Worm (Caenorhabditis elegans): ENCODE data around the gene Y67D8C.22.

Y67D8C.22 gene

DNA sequence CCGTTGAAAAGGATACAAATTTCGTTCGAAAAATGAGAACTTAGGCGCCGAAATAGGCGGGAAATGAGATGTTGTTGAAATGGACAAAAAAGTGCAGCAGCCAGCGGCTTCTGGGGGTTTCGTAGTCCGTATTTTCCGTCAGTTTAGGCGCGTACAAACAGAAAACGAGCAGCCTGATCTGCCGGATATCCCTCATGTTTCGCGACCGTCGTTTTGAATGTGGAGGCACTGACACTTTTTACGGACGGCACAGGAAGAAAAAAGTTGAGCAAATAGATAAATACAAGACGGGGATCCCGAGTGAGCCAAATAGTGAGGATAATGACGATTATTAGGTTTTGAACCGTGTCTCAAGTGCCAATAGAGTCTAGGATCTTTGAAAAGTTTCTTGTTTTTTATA is at the start of gene Y67D8C.22:
TSS of gene Y67D8C.22 (minus strand) at position 101 of the 400 bp plus-strand sequence.
- TF ChIP-seq W03F9.2 (tag; optimal IDR thresholded peaks at IDR 0.05) (no peak), dao-5 (tag; optimal IDR thresholded peaks at IDR 0.05) (no peak)

DNA sequence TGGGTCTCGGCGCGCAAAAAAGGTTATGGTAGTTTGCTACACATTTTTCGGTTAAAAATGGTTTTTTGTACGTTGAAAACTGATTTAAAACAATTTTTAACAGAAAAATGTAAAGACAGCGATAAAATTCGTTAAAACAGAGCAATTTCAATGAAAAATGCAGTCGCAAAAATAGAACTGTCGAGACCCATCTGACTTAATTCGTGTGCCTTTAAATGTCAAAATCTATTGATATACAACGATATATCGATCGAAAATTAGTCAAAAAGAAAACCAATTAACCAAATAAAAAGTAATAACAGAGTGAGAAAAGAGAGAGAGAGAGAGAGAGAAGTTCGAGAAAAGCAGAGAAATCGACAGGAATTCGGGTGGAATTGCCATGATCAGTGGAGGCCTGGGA is 45.0 kb upstream of the Y67D8C.22 start:
- TF ChIP-seq dao-5 (tag; optimal IDR thresholded peaks at IDR 0.05) = no peak
- no peak for TF ChIP-seq W03F9.2 (tag; optimal IDR thresholded peaks at IDR 0.05)
- no peak for TF ChIP-seq him-1 (tag; optimal IDR thresholded peaks at IDR 0.05)

DNA sequence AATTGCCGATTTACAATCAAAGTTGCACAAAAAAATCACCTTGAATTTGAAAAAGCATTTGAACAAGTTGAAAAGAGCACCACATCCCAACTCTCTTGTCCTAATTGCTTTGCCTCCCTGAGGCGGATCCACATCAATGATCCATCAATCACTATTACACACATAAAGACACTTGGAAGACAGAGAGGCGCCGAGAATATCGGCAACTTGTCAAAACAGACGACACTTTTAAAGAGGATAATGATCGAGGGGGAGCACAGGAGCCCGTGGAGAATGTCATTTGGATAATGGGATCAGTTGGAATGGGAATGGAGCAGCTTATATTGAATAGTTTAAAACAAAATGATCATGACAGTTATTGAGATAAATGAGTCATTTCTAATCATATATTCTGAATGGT is 25.1 kb upstream of the Y67D8C.22 start:
- TF ChIP-seq dao-5 (tag; optimal IDR thresholded peaks at IDR 0.05) = no peak
- no peak for TF ChIP-seq him-1 (tag; optimal IDR thresholded peaks at IDR 0.05)
- TF ChIP-seq W03F9.2 (tag; optimal IDR thresholded peaks at IDR 0.05) = no peak

DNA sequence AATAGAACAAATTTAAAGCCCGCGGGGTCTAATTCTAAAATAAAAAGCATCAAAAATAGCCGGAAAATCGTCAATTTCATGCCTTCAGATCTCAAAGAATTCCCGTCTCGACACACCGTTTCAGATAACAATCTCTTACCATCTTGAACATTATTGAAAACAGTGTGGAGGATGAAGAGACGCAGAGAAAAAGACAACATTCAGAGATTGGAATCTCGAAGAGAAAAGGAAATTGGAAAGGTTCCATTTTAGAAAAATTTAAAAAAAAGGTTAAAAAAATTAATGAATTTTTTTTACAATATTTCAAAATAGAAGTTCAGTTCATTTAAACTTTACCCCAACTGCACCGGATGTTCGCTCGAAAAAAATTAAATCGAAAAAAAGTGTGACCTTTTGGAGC is 20.9 kb upstream of the Y67D8C.22 start:
- TF ChIP-seq W03F9.2 (tag; optimal IDR thresholded peaks at IDR 0.05) = no peak
- TF ChIP-seq him-1 (tag; optimal IDR thresholded peaks at IDR 0.05) = no peak
- no peak for TF ChIP-seq dao-5 (tag; optimal IDR thresholded peaks at IDR 0.05)

DNA sequence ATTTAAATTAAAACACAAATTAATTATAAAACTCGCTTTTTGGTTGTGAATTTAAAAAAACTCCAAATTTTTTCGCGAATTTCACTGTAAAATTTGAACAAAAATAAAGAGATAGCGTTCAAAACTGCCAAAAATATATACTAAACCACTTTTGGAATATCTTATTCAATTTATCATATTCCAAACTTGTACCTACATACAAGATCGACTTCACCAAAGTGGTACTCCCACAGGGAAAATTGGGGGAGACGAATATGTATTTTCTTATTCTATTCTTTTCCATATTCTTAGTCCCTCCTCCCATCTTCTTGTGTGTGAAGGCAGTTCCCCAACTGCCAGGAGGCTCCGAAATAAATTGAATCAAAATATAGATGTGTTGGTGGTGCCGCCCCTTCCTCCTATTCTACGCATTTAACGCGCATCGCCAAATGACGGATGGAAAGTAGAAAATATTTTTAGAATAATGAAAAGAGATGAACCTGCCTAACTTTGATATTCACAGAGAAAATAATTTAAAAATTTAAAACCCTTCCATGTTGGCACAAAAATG is 20.0 kb upstream of the Y67D8C.22 start:
- TF ChIP-seq dao-5 (tag; optimal IDR thresholded peaks at IDR 0.05) (no peak), W03F9.2 (tag; optimal IDR thresholded peaks at IDR 0.05) (no peak), him-1 (tag; optimal IDR thresholded peaks at IDR 0.05) (no peak)

DNA sequence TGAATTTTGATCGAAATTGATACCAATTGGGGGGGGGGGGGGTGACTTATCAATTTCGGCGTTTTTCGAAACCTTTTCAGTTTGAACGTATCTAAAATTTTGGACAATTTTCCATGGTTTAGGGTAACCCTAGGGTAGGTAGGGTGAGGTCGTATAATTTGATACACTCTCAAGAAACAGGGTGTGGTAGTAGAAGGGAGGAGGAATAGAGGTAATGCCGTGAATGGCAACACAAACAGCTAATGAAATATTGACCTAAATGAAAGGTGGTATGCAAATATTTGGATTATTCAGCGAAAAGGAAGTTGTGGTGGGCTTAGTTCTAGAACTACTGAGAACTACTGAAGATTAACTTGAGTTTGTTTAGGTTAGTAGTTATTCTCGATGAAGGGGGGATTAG is 16.9 kb upstream of the Y67D8C.22 start:
- TF ChIP-seq W03F9.2 (tag; optimal IDR thresholded peaks at IDR 0.05) = no peak

DNA sequence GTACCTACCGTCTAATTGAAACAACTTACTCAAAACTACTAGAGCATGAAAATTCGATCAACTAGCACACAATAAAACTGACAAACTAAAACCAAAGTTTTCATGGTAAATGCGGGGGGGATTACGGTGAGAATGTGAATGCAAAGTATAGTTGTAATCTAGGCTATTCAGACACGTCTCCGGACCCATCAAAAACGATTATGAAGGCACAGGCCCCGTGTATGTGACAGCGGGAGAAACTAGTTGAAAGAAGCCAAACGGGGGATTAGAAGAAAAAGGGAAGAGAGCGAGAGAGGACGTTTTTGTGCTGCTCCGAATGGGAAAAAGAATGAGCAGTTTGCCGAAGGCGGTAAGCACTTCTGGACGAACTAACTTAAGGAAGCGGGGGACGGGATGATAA is 15.0 kb upstream of the Y67D8C.22 start:
- TF ChIP-seq W03F9.2 (tag; optimal IDR thresholded peaks at IDR 0.05) (no peak), him-1 (tag; optimal IDR thresholded peaks at IDR 0.05) (no peak), dao-5 (tag; optimal IDR thresholded peaks at IDR 0.05) (no peak)

DNA sequence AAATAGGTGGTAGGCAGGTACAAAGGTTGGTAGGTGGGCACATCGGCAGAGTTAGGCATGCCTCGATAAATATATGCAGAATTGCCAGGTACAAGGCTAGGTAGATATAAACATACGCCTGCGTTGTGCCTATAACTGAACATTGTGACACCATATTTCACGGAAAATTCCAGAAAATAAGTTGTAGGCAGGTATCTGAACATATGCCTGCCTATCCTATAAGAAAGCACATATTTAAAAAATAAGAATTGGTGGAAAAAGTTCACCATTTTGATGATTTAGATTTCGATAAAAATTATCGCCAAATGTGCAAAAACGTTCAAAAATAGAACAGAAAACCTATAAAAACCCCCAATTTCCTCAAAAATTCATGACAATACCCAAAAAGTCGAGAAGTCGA is 13.5 kb upstream of the Y67D8C.22 start:
- TF ChIP-seq W03F9.2 (tag; optimal IDR thresholded peaks at IDR 0.05) (no peak), him-1 (tag; optimal IDR thresholded peaks at IDR 0.05) (no peak), dao-5 (tag; optimal IDR thresholded peaks at IDR 0.05) (no peak)

DNA sequence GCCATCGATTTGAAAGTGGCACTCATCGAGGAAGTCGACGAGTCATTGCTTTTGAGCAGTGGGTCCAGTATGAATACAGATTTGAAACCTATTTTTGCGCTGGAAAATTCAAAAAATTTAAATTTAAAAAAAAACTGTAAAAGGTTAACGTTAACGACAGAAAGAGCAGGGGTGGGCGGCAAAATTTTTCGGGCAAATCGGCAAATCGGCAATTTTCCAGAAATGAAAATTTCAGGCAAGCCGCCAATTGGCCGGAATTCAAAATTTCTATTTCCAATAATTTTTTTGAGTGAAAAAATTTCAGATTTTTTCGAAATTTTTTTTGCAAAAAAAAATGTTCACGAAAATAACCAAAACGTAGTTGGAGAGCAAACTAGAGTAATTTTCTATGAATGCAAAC is 10.7 kb upstream of the Y67D8C.22 start, which contains the start of gene Y67D8C.9:
TSS of gene Y67D8C.9 (minus strand) at position 101 of the 400 bp plus-strand sequence.
- no peak for TF ChIP-seq W03F9.2 (tag; optimal IDR thresholded peaks at IDR 0.05)
- no peak for TF ChIP-seq him-1 (tag; optimal IDR thresholded peaks at IDR 0.05)
- no peak for TF ChIP-seq dao-5 (tag; optimal IDR thresholded peaks at IDR 0.05)

DNA sequence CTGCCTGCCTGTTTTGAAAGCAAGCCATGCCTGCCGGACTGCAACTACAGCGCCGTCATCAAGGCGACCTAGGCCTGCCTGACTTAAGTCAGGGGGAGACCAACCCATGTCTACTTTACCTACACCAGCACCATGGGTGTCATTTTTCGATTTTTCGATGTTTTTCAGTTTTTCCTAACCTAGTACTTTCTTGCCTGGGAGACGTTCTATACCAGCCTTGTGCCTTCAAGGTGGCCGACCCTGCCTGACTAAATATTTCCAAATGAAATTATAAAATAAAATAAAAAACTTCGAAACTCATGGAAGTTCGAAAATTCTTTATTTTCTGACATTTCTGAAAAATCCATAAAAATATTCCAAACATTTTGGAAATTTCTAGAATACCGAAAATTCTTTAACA is 695 bp upstream of the Y67D8C.22 start:
- TF ChIP-seq W03F9.2 (tag; optimal IDR thresholded peaks at IDR 0.05) = no peak
- TF ChIP-seq him-1 (tag; optimal IDR thresholded peaks at IDR 0.05) = no peak
- no peak for TF ChIP-seq dao-5 (tag; optimal IDR thresholded peaks at IDR 0.05)

DNA sequence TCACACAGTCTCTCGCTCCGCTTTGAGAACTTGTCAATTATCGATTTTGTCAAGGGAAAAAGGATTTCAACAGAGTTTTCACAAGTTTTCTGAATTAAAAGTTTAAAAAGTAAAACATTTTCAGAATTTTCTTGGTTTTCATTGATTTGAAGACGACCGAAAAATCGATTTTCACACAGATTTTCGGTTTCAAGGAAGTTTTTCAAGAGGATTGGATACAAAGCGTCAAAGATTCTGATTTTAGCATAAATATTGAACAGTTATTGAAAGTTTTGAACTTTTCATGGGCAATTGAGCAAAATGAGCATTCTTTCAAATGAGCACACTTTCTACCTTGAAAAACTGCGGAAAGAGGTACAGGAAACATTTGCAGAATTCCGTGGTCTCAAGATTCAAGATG is 4.1 kb downstream of the Y67D8C.22 start, which contains the start of gene Y67D8C.2:
TSS of gene Y67D8C.2 (plus strand) at position 301 of the 400 bp plus-strand sequence.
- TF ChIP-seq W03F9.2 (tag; optimal IDR thresholded peaks at IDR 0.05) = no peak
- TF ChIP-seq dao-5 (tag; optimal IDR thresholded peaks at IDR 0.05) = no peak
- no peak for TF ChIP-seq him-1 (tag; optimal IDR thresholded peaks at IDR 0.05)

DNA sequence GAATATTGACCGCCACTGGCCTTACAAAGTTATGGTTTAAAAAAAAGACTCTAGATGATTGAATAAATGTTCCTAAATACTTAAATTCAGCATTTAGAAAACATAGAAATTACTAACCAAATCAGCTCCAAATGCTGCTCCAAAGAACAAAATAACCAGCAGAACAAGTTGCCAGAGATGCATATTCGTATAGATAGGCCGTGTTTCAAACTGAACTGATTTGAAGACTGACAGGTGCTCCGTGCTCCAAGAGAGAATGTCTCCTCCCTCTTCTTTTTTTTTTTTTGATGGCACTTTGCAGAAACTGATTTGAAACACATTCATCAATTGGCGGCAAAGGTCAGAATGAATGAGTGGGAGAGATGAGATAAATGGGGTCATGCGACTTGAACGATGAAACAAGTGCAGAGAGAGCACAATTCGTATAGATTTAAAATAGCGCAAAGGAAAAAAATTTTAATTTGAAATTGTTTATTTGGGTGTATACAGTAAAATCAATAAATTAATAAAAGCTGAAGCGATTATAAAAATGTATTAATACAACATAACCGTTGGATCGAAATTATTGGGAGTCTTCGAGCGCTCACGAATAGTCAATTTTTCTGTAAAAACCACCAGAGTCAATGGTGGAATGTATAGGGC is 6.4 kb downstream of the Y67D8C.22 start, which contains the start of gene cpg-9:
TSS of gene cpg-9 (minus strand) at position 592 of the 642 bp plus-strand sequence.
- TF ChIP-seq him-1 (tag; optimal IDR thresholded peaks at IDR 0.05) (no peak), dao-5 (tag; optimal IDR thresholded peaks at IDR 0.05) (no peak), W03F9.2 (tag; optimal IDR thresholded peaks at IDR 0.05) (no peak)

DNA sequence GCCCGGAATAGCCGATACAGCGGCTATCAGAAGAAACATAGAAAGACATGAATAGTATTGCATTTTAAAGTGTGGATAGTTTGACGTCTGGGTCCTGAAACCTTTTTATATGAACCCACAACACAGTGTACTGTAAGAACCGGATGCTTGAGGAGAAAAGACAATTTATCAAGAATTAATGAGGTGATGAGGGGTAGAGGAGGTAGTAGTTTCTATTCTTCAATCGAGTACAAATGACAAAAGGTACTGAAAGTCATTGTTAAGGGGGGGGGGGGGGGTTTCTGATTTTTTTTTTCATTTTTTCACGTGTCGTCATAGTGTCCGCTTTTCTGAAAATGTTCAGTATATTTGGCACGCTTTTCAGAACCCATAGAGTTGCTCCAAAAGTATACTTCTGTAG is 9.3 kb downstream of the Y67D8C.22 start, which contains the start of gene Y67D8C.7:
TSS of gene Y67D8C.7 (minus strand) at position 101 of the 400 bp plus-strand sequence.
- no peak for TF ChIP-seq him-1 (tag; optimal IDR thresholded peaks at IDR 0.05)
- no peak for TF ChIP-seq dao-5 (tag; optimal IDR thresholded peaks at IDR 0.05)
- no peak for TF ChIP-seq W03F9.2 (tag; optimal IDR thresholded peaks at IDR 0.05)

DNA sequence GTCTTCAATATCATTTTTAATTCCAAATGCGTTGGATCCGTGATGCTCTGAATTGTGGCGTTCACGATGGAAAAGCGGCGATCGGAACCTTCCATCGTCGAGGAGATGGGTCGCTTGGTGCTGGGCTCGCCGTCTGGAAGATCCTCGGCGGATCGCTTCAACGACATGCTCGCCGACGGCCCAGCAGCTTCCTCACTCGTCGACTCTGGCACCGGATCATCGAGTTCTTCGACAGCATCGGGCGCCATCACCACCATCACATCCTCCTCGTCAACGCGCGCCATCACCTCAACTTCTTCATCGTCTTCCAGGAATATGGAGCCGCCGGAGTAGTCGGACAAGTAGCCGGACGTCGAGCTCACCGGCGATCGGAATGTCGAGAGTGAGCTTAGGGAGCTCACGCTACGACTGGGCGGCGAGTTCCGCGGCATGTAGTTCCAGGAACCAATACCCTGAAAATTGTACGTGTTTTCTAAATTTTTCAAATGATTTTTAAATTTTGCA is 13.1 kb downstream of the Y67D8C.22 start, which contains the start of gene Y67D8C.6:
TSS of gene Y67D8C.6 (minus strand) at position 454 of the 504 bp plus-strand sequence.
- TF ChIP-seq dao-5 (tag; optimal IDR thresholded peaks at IDR 0.05) (no peak), W03F9.2 (tag; optimal IDR thresholded peaks at IDR 0.05) (no peak), him-1 (tag; optimal IDR thresholded peaks at IDR 0.05) (no peak)
